Worm (Caenorhabditis elegans): ENCODE results near the gene T10F2.2.

ce11 chrIII:5137685-5138084, 27.4 kb downstream of the T10F2.2 start:
- TF ChIP-seq dmd-4 (tag; optimal IDR thresholded peaks at IDR 0.05) (no peak), skn-1 (tag; optimal IDR thresholded peaks at IDR 0.05) (no peak), nhr-77 (tag; optimal IDR thresholded peaks at IDR 0.05) (no peak), unc-55 (GFP tag; optimal IDR thresholded peaks at IDR 0.05) (no peak), ama-1 (optimal IDR thresholded peaks at IDR 0.05) (no peak)

Data from whole organism, L2 larva.